Worm (Caenorhabditis elegans): ENCODE measurements around the gene str-99.

- TF ChIP-seq Y67H2A.10 (GFP tag; conservative IDR thresholded peaks at IDR 0.05) (no peak), ztf-18 (tag; optimal IDR thresholded peaks at IDR 0.05) (no peak), ets-4 (GFP tag; optimal IDR thresholded peaks at IDR 0.05) (no peak), lag-1 (GFP tag; IDR thresholded peaks at IDR 0.05) (no peak), cebp-1 (GFP tag; IDR thresholded peaks at IDR 0.05) (no peak), cebp-1 (tag; optimal IDR thresholded peaks at IDR 0.05) (no peak), madf-8 (GFP tag; conservative IDR thresholded peaks at IDR 0.05) (no peak), hmg-1.2 (GFP tag; IDR thresholded peaks at IDR 0.05) (no peak), rcor-1 (GFP tag; IDR thresholded peaks at IDR 0.05) (no peak), ama-1 (optimal IDR thresholded peaks at IDR 0.05) (no peak), ama-1 (GFP tag; optimal IDR thresholded peaks at IDR 0.05) (no peak)
Observed at ce11 chrV:16131249-16131648, 27.0 kb downstream of the str-99 start, which contains the start of gene fbxa-142.

Data from whole organism, young adult.